Worm (Caenorhabditis elegans) whole organism, mixed stage, embryonic: ENCODE data around the gene ptr-1.

Experiments used
- M03D4.4 ChIP-seq: sonication (generic microtip); optimal IDR thresholded peaks from 2 replicates; lab custom pipeline; 2017; ENCODE audit warnings: mild to moderate bottlenecking, missing genetic modification characterization, missing compliant biosample characterization
- bed-3 ChIP-seq: fragments of 200-800 bp; sonication (Bioruptor generic); optimal IDR thresholded peaks from 3 replicates; lab custom pipeline; 2018; ENCODE audit warnings: mild to moderate bottlenecking, missing genetic modification characterization, moderate library complexity, missing compliant biosample characterization
- blmp-1 ChIP-seq: fragments of 150-350 bp; optimal IDR thresholded peaks from 2 replicates; lab custom pipeline; 2014; ENCODE audit warnings: missing biosample characterization, missing genetic modification characterization
- ceh-39 ChIP-seq: fragments of 150-350 bp; optimal IDR thresholded peaks from 2 replicates; lab custom pipeline; 2014; ENCODE audit warnings: missing biosample characterization, missing genetic modification characterization
- ceh-43 ChIP-seq: fragments of 200-800 bp; sonication (Bioruptor generic); optimal IDR thresholded peaks from 2 replicates; lab custom pipeline; 2018; ENCODE audit warnings: mild to moderate bottlenecking, missing genetic modification characterization, moderate library complexity, missing compliant biosample characterization
- ceh-83 ChIP-seq: fragments of 200-800 bp; sonication (Bioruptor generic); optimal IDR thresholded peaks from 2 replicates; lab custom pipeline; 2018; ENCODE audit warnings: mild to moderate bottlenecking, missing genetic modification characterization, missing compliant biosample characterization
- ces-1 ChIP-seq: fragments of 150-350 bp; optimal IDR thresholded peaks from 2 replicates; lab custom pipeline; 2014; ENCODE audit warnings: missing biosample characterization, missing genetic modification reagents, missing genetic modification characterization
- cnd-1 ChIP-seq: fragments of 200-800 bp; sonication (Bioruptor generic); optimal IDR thresholded peaks from 2 replicates; lab custom pipeline; 2018; ENCODE audit warnings: mild to moderate bottlenecking, missing genetic modification characterization, missing compliant biosample characterization
- drap-1 ChIP-seq: fragments of 200-800 bp; sonication (Bioruptor generic); optimal IDR thresholded peaks from 3 replicates; lab custom pipeline; 2018; ENCODE audit warnings: mild to moderate bottlenecking, missing genetic modification characterization, missing compliant biosample characterization
- elt-1 ChIP-seq: sonication (generic microtip); optimal IDR thresholded peaks from 2 replicates; lab custom pipeline; 2017; ENCODE audit warnings: missing genetic modification characterization, mild to moderate bottlenecking, missing compliant biosample characterization, antibody characterized with exemption, moderate library complexity, borderline replicate concordance; ENCODE audit not compliant: insufficient read depth
- elt-3 ChIP-seq: fragments of 150-350 bp; optimal IDR thresholded peaks from 2 replicates; lab custom pipeline; 2014; ENCODE audit warnings: missing biosample characterization, missing genetic modification characterization
- flh-1 ChIP-seq: fragments of 200-800 bp; sonication (Bioruptor generic); optimal IDR thresholded peaks from 2 replicates; lab custom pipeline; 2018; ENCODE audit warnings: mild to moderate bottlenecking, missing genetic modification characterization, moderate library complexity, missing compliant biosample characterization
- ham-2 ChIP-seq: fragments of 200-800 bp; sonication (Bioruptor generic); optimal IDR thresholded peaks from 2 replicates; lab custom pipeline; 2018; ENCODE audit warnings: mild to moderate bottlenecking, missing genetic modification characterization, missing compliant biosample characterization
- hlh-1 ChIP-seq: fragments of 150-350 bp; optimal IDR thresholded peaks from 2 replicates; lab custom pipeline; 2014; ENCODE audit warnings: missing biosample characterization, missing genetic modification reagents, missing genetic modification characterization
- lin-13 ChIP-seq: fragments of 150-350 bp; optimal IDR thresholded peaks from 2 replicates; lab custom pipeline; 2014; ENCODE audit warnings: missing biosample characterization, missing genetic modification characterization
- lsy-2 ChIP-seq: fragments of 150-350 bp; optimal IDR thresholded peaks from 2 replicates; lab custom pipeline; 2014; ENCODE audit warnings: missing biosample characterization, missing genetic modification characterization
- mab-5 ChIP-seq: fragments of 150-350 bp; optimal IDR thresholded peaks from 2 replicates; lab custom pipeline; 2014; ENCODE audit warnings: missing biosample characterization, missing genetic modification characterization
- mep-1 ChIP-seq: fragments of 150-350 bp; optimal IDR thresholded peaks from 2 replicates; lab custom pipeline; 2017; ENCODE audit warnings: missing biosample characterization, missing genetic modification reagents, missing genetic modification characterization, inconsistent platforms
- mls-2 ChIP-seq: sonication (generic microtip); optimal IDR thresholded peaks from 2 replicates; lab custom pipeline; 2016; ENCODE audit warnings: mild to moderate bottlenecking, missing genetic modification characterization, moderate library complexity, missing compliant biosample characterization
- nhr-12 ChIP-seq: fragments of 150-350 bp; optimal IDR thresholded peaks from 2 replicates; lab custom pipeline; 2014; ENCODE audit warnings: missing biosample characterization, missing genetic modification characterization
- nhr-2 ChIP-seq: fragments of 150-350 bp; optimal IDR thresholded peaks from 2 replicates; lab custom pipeline; 2014; ENCODE audit warnings: missing biosample characterization, missing genetic modification characterization
- nhr-237 ChIP-seq: fragments of 150-350 bp; optimal IDR thresholded peaks from 2 replicates; lab custom pipeline; 2014; ENCODE audit warnings: missing biosample characterization, missing genetic modification characterization
- nhr-28 ChIP-seq: fragments of 150-350 bp; optimal IDR thresholded peaks from 2 replicates; lab custom pipeline; 2014; ENCODE audit warnings: missing biosample characterization, missing genetic modification characterization
- nhr-76 ChIP-seq: sonication (generic microtip); optimal IDR thresholded peaks from 2 replicates; lab custom pipeline; 2017; ENCODE audit warnings: missing biosample characterization, missing genetic modification characterization
- pha-4 ChIP-seq: fragments of 150-350 bp; optimal IDR thresholded peaks from 2 replicates; lab custom pipeline; 2018; ENCODE audit warnings: missing biosample characterization, missing genetic modification reagents, missing genetic modification characterization
- sem-2 ChIP-seq: fragments of 200-800 bp; sonication (Bioruptor generic); optimal IDR thresholded peaks from 2 replicates; lab custom pipeline; 2018; ENCODE audit warnings: mild to moderate bottlenecking, missing genetic modification characterization, missing compliant biosample characterization
- snpc-4 ChIP-seq: fragments of 150-350 bp; optimal IDR thresholded peaks from 2 replicates; lab custom pipeline; 2014; ENCODE audit warnings: missing biosample characterization, missing genetic modification characterization
- sptf-1 ChIP-seq: sonication (generic microtip); optimal IDR thresholded peaks from 2 replicates; lab custom pipeline; 2017; ENCODE audit warnings: mild to moderate bottlenecking, missing genetic modification characterization, moderate library complexity, missing compliant biosample characterization
- tbx-8 ChIP-seq: fragments of 200-800 bp; sonication (Bioruptor generic); optimal IDR thresholded peaks from 2 replicates; lab custom pipeline; 2018; ENCODE audit warnings: mild to moderate bottlenecking, missing genetic modification characterization, moderate library complexity, missing compliant biosample characterization
- unc-120 ChIP-seq: sonication (generic microtip); optimal IDR thresholded peaks from 2 replicates; lab custom pipeline; 2017; ENCODE audit warnings: missing genetic modification characterization, missing compliant biosample characterization; ENCODE audit not compliant: poor library complexity, severe bottlenecking
- unc-39 ChIP-seq: fragments of 150-350 bp; optimal IDR thresholded peaks from 2 replicates; lab custom pipeline; 2014; ENCODE audit warnings: missing biosample characterization, missing genetic modification characterization
- unc-62 ChIP-seq: fragments of 150-350 bp; optimal IDR thresholded peaks from 2 replicates; lab custom pipeline; 2014; ENCODE audit warnings: missing biosample characterization, missing genetic modification reagents, missing genetic modification characterization
- zip-8 ChIP-seq: fragments of 150-350 bp; optimal IDR thresholded peaks from 2 replicates; lab custom pipeline; 2014; ENCODE audit warnings: missing biosample characterization, missing genetic modification characterization
- ztf-11 ChIP-seq: fragments of 150-350 bp; optimal IDR thresholded peaks from 2 replicates; lab custom pipeline; 2014; ENCODE audit warnings: missing biosample characterization, missing genetic modification characterization

Gene ptr-1

ce11 chrV:9162955-9163468 lies 18.5 kb downstream of the ptr-1 start, which contains the start of gene col-145:
TSS of gene col-145 (minus strand) at chrV:9163005.
- TF ChIP-seq mls-2 (no peak), blmp-1 (no peak), elt-3 (no peak), ham-2 (no peak), unc-62 (GFP tag; lab: Kevin White, UChicago) (no peak), nhr-237 (no peak), zip-8 (tag; lab: Kevin White, UChicago) (no peak), ceh-39 (tag; lab: Kevin White, UChicago) (no peak), sptf-1 (no peak), cnd-1 (tag; lab: Kevin White, UChicago) (no peak), nhr-2 (tag; lab: Kevin White, UChicago) (no peak), hlh-1 (tag; lab: Kevin White, UChicago) (no peak)

ce11 chrV:9162118-9162729 lies 19.3 kb downstream of the ptr-1 start:
- TF ChIP-seq snpc-4 (tag; lab: Kevin White, UChicago) (no peak), lsy-2 (no peak), unc-120 (tag; lab: Kevin White, UChicago) (no peak), nhr-76 (no peak), drap-1 (GFP tag; lab: Kevin White, UChicago) (no peak), flh-1 (GFP tag; lab: Kevin White, UChicago) (no peak), ceh-43 (GFP tag; lab: Kevin White, UChicago) (no peak), elt-3 (no peak), ceh-83 (GFP tag; lab: Kevin White, UChicago) (no peak), cnd-1 (tag; lab: Kevin White, UChicago) (no peak), hlh-1 (tag; lab: Kevin White, UChicago) (no peak), sptf-1 (no peak), ces-1 (GFP tag; lab: Kevin White, UChicago) (no peak), lin-13 (no peak), ztf-11 (tag; lab: Kevin White, UChicago) (no peak), M03D4.4 (tag; lab: Kevin White, UChicago) (no peak)

- TF ChIP-seq ztf-11 (tag; lab: Kevin White, UChicago): no peak
- TF ChIP-seq sem-2 (GFP tag; lab: Kevin White, UChicago): no peak
- no peak for TF ChIP-seq cnd-1 (tag; lab: Kevin White, UChicago)
- no peak for TF ChIP-seq ceh-39 (tag; lab: Kevin White, UChicago)
- TF ChIP-seq M03D4.4 (tag; lab: Kevin White, UChicago): no peak
- no peak for TF ChIP-seq ceh-83 (GFP tag; lab: Kevin White, UChicago)
- no peak for TF ChIP-seq mls-2
- TF ChIP-seq drap-1 (GFP tag; lab: Kevin White, UChicago): no peak
- TF ChIP-seq lsy-2: no peak
- TF ChIP-seq elt-1 (tag; lab: Kevin White, UChicago): no peak
Observed at ce11 chrV:9160224-9160886, 21.2 kb downstream of the ptr-1 start, which contains the start of gene col-144. TSS of gene col-144 (minus strand) at chrV:9160642.

- TF ChIP-seq unc-120 (tag; lab: Kevin White, UChicago) (no peak), ces-1 (GFP tag; lab: Kevin White, UChicago) (peak; percentile 86)
Observed at ce11 chrV:9157597-9157996, 23.9 kb downstream of the ptr-1 start.

ce11 chrV:9156679-9157078 lies 24.8 kb downstream of the ptr-1 start, which contains the start of gene B0222.15:
TSS of gene B0222.15 (minus strand) at chrV:9156779.
- TF ChIP-seq sptf-1 (no peak), nhr-2 (tag; lab: Kevin White, UChicago) (no peak), blmp-1 (no peak), nhr-12 (tag; lab: Kevin White, UChicago) (no peak), nhr-76 (no peak), elt-3 (no peak)

- no peak for TF ChIP-seq flh-1 (GFP tag; lab: Kevin White, UChicago)
- TF ChIP-seq mep-1 (tag; lab: Kevin White, UChicago): no peak
- TF ChIP-seq ham-2: no peak
- no peak for TF ChIP-seq mab-5 (tag; lab: Kevin White, UChicago)
- no peak for TF ChIP-seq hlh-1 (tag; lab: Kevin White, UChicago)
- TF ChIP-seq elt-1 (tag; lab: Kevin White, UChicago): no peak
- no peak for TF ChIP-seq nhr-76
- TF ChIP-seq unc-62 (GFP tag; lab: Kevin White, UChicago): no peak
- no peak for TF ChIP-seq mls-2
- no peak for TF ChIP-seq nhr-28 (tag; lab: Kevin White, UChicago)
- TF ChIP-seq bed-3 (GFP tag; lab: Kevin White, UChicago): no peak
- no peak for TF ChIP-seq elt-3
- no peak for TF ChIP-seq lin-13
- TF ChIP-seq drap-1 (GFP tag; lab: Kevin White, UChicago): no peak
- no peak for TF ChIP-seq blmp-1
- no peak for TF ChIP-seq pha-4 (tag; lab: Kevin White, UChicago)
- no peak for TF ChIP-seq M03D4.4 (tag; lab: Kevin White, UChicago)
- no peak for TF ChIP-seq tbx-8 (GFP tag; lab: Kevin White, UChicago)
- TF ChIP-seq unc-39 (tag; lab: Kevin White, UChicago): no peak
- no peak for TF ChIP-seq nhr-12 (tag; lab: Kevin White, UChicago)
Observed at ce11 chrV:9155616-9156015, 25.9 kb downstream of the ptr-1 start.
